Worm (Caenorhabditis elegans) whole organism, late embryonic: ENCODE measurements around the gene ZC168.2.

Source experiments
- Y22D7AL.16 ChIP-seq: sonication (generic microtip); optimal IDR thresholded peaks from 2 replicates; lab custom pipeline; 2016; ENCODE audit warnings: missing genetic modification characterization, missing compliant biosample characterization
- ama-1 ChIP-seq: fragments of 150-350 bp; optimal IDR thresholded peaks from 2 replicates; lab custom pipeline; 2014
- ceh-45 ChIP-seq: fragments of 200-800 bp; sonication (Bioruptor generic); IDR thresholded peaks from 2 replicates; pipeline ENCODE4 v1.3.6; 2022; ENCODE audit warnings: missing genetic modification reagents, missing genetic modification characterization, missing compliant biosample characterization
- ceh-48 ChIP-seq: sonication (generic microtip); optimal IDR thresholded peaks from 2 replicates; lab custom pipeline; 2016; ENCODE audit warnings: missing genetic modification characterization, inconsistent platforms, missing compliant biosample characterization
- dmd-4 ChIP-seq: sonication (generic microtip); optimal IDR thresholded peaks from 2 replicates; lab custom pipeline; 2016; ENCODE audit warnings: borderline replicate concordance, missing genetic modification characterization, missing compliant biosample characterization
- elt-2 ChIP-seq: sonication (generic microtip); optimal IDR thresholded peaks from 2 replicates; lab custom pipeline; 2016; ENCODE audit warnings: missing genetic modification reagents, missing genetic modification characterization, missing compliant biosample characterization
- eyg-1 ChIP-seq: sonication (generic microtip); optimal IDR thresholded peaks from 2 replicates; lab custom pipeline; 2016; ENCODE audit warnings: missing genotype, missing genetic modification characterization, missing compliant biosample characterization
- fkh-10 ChIP-seq: fragments of 150-350 bp; optimal IDR thresholded peaks from 2 replicates; lab custom pipeline; 2014; ENCODE audit warnings: missing biosample characterization, missing genetic modification reagents, missing genetic modification characterization
- hlh-8 ChIP-seq: sonication (generic microtip); optimal IDR thresholded peaks from 2 replicates; lab custom pipeline; 2016; ENCODE audit warnings: missing genotype, missing genetic modification characterization, missing compliant biosample characterization
- nhr-11 ChIP-seq: fragments of 150-350 bp; optimal IDR thresholded peaks from 2 replicates; lab custom pipeline; 2014; ENCODE audit warnings: missing biosample characterization, missing genetic modification characterization
- npax-4 ChIP-seq: sonication (generic microtip); optimal IDR thresholded peaks from 2 replicates; lab custom pipeline; 2016; ENCODE audit warnings: missing genetic modification characterization, missing compliant biosample characterization
- pag-3 ChIP-seq: sonication (generic microtip); optimal IDR thresholded peaks from 2 replicates; lab custom pipeline; 2016; ENCODE audit warnings: missing compliant biosample characterization, missing genetic modification characterization, borderline replicate concordance
- pax-1 ChIP-seq: fragments of 150-350 bp; optimal IDR thresholded peaks from 2 replicates; lab custom pipeline; 2014; ENCODE audit warnings: missing biosample characterization, missing genetic modification characterization
- pha-4 ChIP-seq: fragments of 150-350 bp; optimal IDR thresholded peaks from 2 replicates; lab custom pipeline; 2018; ENCODE audit warnings: missing biosample characterization, missing genetic modification reagents, missing genetic modification characterization

ce11 chrIV:10738328-10738727, 10.5 kb downstream of the ZC168.2 start, which contains the start of gene ssp-34:
- no peak for TF ChIP-seq ama-1
- no peak for TF ChIP-seq pha-4 (tag; lab: Kevin White, UChicago)
- no peak for TF ChIP-seq Y22D7AL.16 (tag; lab: Kevin White, UChicago)
- TF ChIP-seq fkh-10 (GFP tag; lab: Kevin White, UChicago), result no peak
- TF ChIP-seq eyg-1 (tag; lab: Kevin White, UChicago), result no peak
- TF ChIP-seq elt-2 (tag; lab: Kevin White, UChicago), result no peak
- no peak for TF ChIP-seq nhr-11
- no peak for TF ChIP-seq pax-1 (tag; lab: Kevin White, UChicago)
- no peak for TF ChIP-seq ceh-45 (GFP tag; lab: Robert Waterston, UW)
- no peak for TF ChIP-seq pag-3 (tag; lab: Kevin White, UChicago)
- TF ChIP-seq ceh-48 (tag; lab: Kevin White, UChicago), result no peak
- TF ChIP-seq dmd-4 (tag; lab: Kevin White, UChicago), result no peak
- no peak for TF ChIP-seq npax-4
- no peak for TF ChIP-seq hlh-8 (tag; lab: Kevin White, UChicago)
